Worm (Caenorhabditis elegans): ENCODE measurements around the gene clec-198.
A peak's percentile ranks its signal among the peaks of the same experiment; 100 is the strongest.

The clec-198 gene

DNA sequence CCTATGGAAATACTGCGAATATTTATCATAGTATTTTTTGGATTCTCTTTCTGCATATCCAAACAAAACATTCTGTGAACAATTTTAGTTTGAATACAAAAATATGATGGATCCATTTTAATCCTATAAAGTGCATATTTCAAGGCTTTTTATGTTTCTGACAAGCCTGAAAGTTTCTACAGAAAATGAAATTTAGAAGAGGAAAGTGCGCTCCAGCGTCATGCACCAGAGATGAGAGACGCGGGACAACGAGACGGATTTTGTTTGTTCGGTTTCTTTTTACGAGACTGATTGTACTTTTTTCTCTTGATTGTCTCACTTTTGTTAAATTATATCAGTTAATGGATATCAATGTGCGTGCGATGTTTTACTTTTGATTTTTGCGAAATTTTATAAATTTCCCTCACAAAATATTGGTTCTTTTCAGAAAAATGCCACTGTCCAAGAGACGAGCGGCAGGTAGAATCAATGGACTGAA is 15.8 kb upstream of the clec-198 start, which contains the start of gene C49C3.6:
C49C3.6 (plus strand) TSS at position 428 of the 478 bp plus-strand sequence.
- peak; percentile 6 to 56 for TF ChIP-seq lsy-2 (tag; optimal IDR thresholded peaks at IDR 0.05)
- TF ChIP-seq nhr-47 (tag; optimal IDR thresholded peaks at IDR 0.05), result peak; percentile 0
- TF ChIP-seq dpl-1 (GFP tag; optimal IDR thresholded peaks at IDR 0.05), result peak in 2 of 3 experiments; percentile 19 to 34
- TF ChIP-seq blmp-1 (tag; optimal IDR thresholded peaks at IDR 0.05), result peak; percentile 65
- no peak for TF ChIP-seq unc-130 (tag; optimal IDR thresholded peaks at IDR 0.05)
- TF ChIP-seq nhr-71 (tag; optimal IDR thresholded peaks at IDR 0.05), result peak; percentile 28
- TF ChIP-seq lin-35 (GFP tag; optimal IDR thresholded peaks at IDR 0.05), result peak in 1 of 2 experiments; percentile 27
- TF ChIP-seq snu-23 (GFP tag; optimal IDR thresholded peaks at IDR 0.05), result peak; percentile 24
- peak; percentile 37 for TF ChIP-seq mep-1 (tag; optimal IDR thresholded peaks at IDR 0.05)
- TF ChIP-seq lin-14 (GFP tag; optimal IDR thresholded peaks at IDR 0.05), result peak; percentile 18
- TF ChIP-seq nhr-19 (GFP tag; conservative IDR thresholded peaks at IDR 0.05), result no peak
- TF ChIP-seq efl-1 (optimal IDR thresholded peaks at IDR 0.05), result peak; percentile 43 to 45
- TF ChIP-seq efl-1 (GFP tag; optimal IDR thresholded peaks at IDR 0.05 in 1 of 2), result peak; percentile 18 to 91
- TF ChIP-seq ceh-82 (tag; optimal IDR thresholded peaks at IDR 0.05), result peak in 1 of 3 experiments; percentile 10
- TF ChIP-seq lin-15B (tag; optimal IDR thresholded peaks at IDR 0.05), result peak; percentile 7
- no peak for TF ChIP-seq vab-15 (tag; optimal IDR thresholded peaks at IDR 0.05)

DNA sequence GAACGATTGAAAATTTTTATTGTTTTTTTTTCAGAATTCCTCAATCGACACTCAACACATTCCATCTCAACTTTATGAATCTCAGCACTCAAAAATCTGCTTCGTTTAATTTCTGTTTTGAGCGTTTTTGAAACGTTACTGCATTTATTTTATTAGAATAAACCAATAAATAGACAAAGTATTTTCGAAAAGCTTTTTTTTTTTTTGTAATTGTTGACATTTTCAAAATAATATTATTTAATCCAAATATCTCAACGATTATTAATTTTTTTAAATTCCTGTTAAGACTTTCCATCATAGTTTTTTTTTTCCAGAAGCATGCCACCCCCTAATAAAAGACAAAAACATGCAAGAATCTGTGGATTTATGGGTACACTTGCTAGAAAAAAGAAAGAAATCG is 14.7 kb upstream of the clec-198 start, which contains the start of gene C49C3.7:
C49C3.7 (plus strand) TSS at position 301 of the 400 bp plus-strand sequence.
- TF ChIP-seq skn-1 (tag; optimal IDR thresholded peaks at IDR 0.05), result no peak
- TF ChIP-seq C16A3.4 (tag; optimal IDR thresholded peaks at IDR 0.05), result no peak
- no peak for TF ChIP-seq lin-39 (tag; optimal IDR thresholded peaks at IDR 0.05)
- no peak for TF ChIP-seq lin-14 (GFP tag; optimal IDR thresholded peaks at IDR 0.05)
- TF ChIP-seq lin-13 (GFP tag; optimal IDR thresholded peaks at IDR 0.05), result no peak
- no peak for TF ChIP-seq fkh-8 (tag; optimal IDR thresholded peaks at IDR 0.05)
- no peak for TF ChIP-seq ceh-63 (GFP tag; optimal IDR thresholded peaks at IDR 0.05)
- TF ChIP-seq lsy-2 (tag; optimal IDR thresholded peaks at IDR 0.05), result no peak
- no peak for TF ChIP-seq tlp-1 (tag; optimal IDR thresholded peaks at IDR 0.05)
- TF ChIP-seq lir-3 (tag; optimal IDR thresholded peaks at IDR 0.05; ENCODE audit: poor library complexity), result no peak
- no peak for TF ChIP-seq blmp-1 (tag; optimal IDR thresholded peaks at IDR 0.05)
- TF ChIP-seq xbp-1 (tag; optimal IDR thresholded peaks at IDR 0.05), result no peak
- no peak for TF ChIP-seq zag-1 (tag; optimal IDR thresholded peaks at IDR 0.05)

DNA sequence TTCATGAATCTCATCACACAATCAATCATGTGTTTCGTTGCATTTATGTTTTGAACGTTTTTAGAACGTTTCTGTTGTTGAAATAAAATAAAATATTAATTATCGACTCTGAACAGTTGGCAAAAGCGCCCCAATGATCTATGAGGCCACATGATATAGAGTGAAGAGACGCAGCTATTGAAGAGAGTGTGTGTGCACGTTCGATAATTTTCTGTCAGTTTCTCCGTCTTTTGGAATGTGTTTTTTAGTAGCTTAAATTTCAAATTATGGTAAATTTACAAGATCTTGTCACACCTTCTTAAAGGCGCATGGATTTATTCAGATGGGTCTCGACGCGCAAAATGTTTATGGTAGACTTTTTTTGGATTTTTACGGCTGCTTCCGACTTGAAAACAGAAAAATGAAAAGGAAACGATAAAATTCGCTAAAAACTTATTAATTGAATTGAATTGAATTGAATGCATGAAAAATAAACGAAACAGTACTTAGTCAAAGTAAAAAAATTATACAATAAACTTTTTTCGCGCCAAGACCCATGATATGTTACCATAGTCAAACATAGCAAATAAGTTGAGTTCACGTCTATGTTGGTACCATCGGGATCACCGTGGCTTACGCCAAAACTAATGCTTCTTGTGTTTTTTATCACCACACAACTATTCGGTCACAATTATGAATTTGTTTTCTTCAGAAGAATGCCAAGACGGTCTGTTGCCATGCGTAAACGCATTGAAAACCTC is 13.3 kb upstream of the clec-198 start, which contains the start of gene C49C3.15:
C49C3.15 (plus strand) TSS at position 690 of the 740 bp plus-strand sequence.
- TF ChIP-seq unc-30 (tag; optimal IDR thresholded peaks at IDR 0.05) (no peak), efl-1 (optimal IDR thresholded peaks at IDR 0.05) (peak; percentile 15 to 42), efl-1 (GFP tag; optimal IDR thresholded peaks at IDR 0.05 in 1 of 2) (peak; percentile 12 to 86), dpl-1 (GFP tag; optimal IDR thresholded peaks at IDR 0.05) (peak in 1 of 3 experiments; percentile 21), fkh-8 (tag; optimal IDR thresholded peaks at IDR 0.05) (no peak), nhr-237 (tag; optimal IDR thresholded peaks at IDR 0.05) (no peak), Y116A8C.19 (tag; optimal IDR thresholded peaks at IDR 0.05; ENCODE audit: borderline replicate concordance) (no peak), C04F5.9 (tag; optimal IDR thresholded peaks at IDR 0.05) (no peak), efl-3 (GFP tag; optimal IDR thresholded peaks at IDR 0.05) (no peak), pag-3 (tag; optimal IDR thresholded peaks at IDR 0.05; ENCODE audit: borderline replicate concordance, insufficient read depth) (no peak), vab-15 (tag; optimal IDR thresholded peaks at IDR 0.05) (no peak), swsn-7 (tag; optimal IDR thresholded peaks at IDR 0.05) (no peak), tbx-2 (tag; optimal IDR thresholded peaks at IDR 0.05) (no peak), egl-13 (tag; optimal IDR thresholded peaks at IDR 0.05) (no peak), rnt-1 (tag; optimal IDR thresholded peaks at IDR 0.05) (peak; percentile 14), mep-1 (tag; optimal IDR thresholded peaks at IDR 0.05) (peak; percentile 48), mef-2 (tag; optimal IDR thresholded peaks at IDR 0.05) (no peak), lin-35 (GFP tag; optimal IDR thresholded peaks at IDR 0.05) (peak in 1 of 2 experiments; percentile 51), nhr-47 (tag; optimal IDR thresholded peaks at IDR 0.05) (no peak), hlh-17 (GFP tag; optimal IDR thresholded peaks at IDR 0.05; ENCODE audit: borderline replicate concordance) (no peak), fkh-4 (tag; optimal IDR thresholded peaks at IDR 0.05; ENCODE audit: borderline replicate concordance) (no peak), egl-27 (tag; optimal IDR thresholded peaks at IDR 0.05) (no peak), lsy-2 (tag; optimal IDR thresholded peaks at IDR 0.05) (peak in 1 of 2 experiments; percentile 47), sup-37 (GFP tag; optimal IDR thresholded peaks at IDR 0.05) (no peak), snu-23 (GFP tag; optimal IDR thresholded peaks at IDR 0.05) (peak; percentile 30), unc-98 (GFP tag; IDR thresholded peaks at IDR 0.05) (no peak), lin-14 (GFP tag; optimal IDR thresholded peaks at IDR 0.05) (peak; percentile 63), sox-4 (tag; optimal IDR thresholded peaks at IDR 0.05) (no peak), fos-1 (tag; optimal IDR thresholded peaks at IDR 0.05) (no peak), hlh-4 (tag; optimal IDR thresholded peaks at IDR 0.05) (no peak), blmp-1 (tag; optimal IDR thresholded peaks at IDR 0.05) (no peak)
